Worm (Caenorhabditis elegans) whole organism, mixed stage, embryonic: ENCODE measurements around the gene H18N23.2.

Experiments used
- M03D4.4 ChIP-seq: sonication (generic microtip); optimal IDR thresholded peaks from 2 replicates; lab custom pipeline; 2017; ENCODE audit warnings: mild to moderate bottlenecking, missing genetic modification characterization, missing compliant biosample characterization
- blmp-1 ChIP-seq: fragments of 150-350 bp; optimal IDR thresholded peaks from 2 replicates; lab custom pipeline; 2014; ENCODE audit warnings: missing biosample characterization, missing genetic modification characterization
- ceh-39 ChIP-seq: fragments of 150-350 bp; optimal IDR thresholded peaks from 2 replicates; lab custom pipeline; 2014; ENCODE audit warnings: missing biosample characterization, missing genetic modification characterization
- ceh-43 ChIP-seq: fragments of 200-800 bp; sonication (Bioruptor generic); optimal IDR thresholded peaks from 2 replicates; lab custom pipeline; 2018; ENCODE audit warnings: mild to moderate bottlenecking, missing genetic modification characterization, moderate library complexity, missing compliant biosample characterization
- ceh-83 ChIP-seq: fragments of 200-800 bp; sonication (Bioruptor generic); optimal IDR thresholded peaks from 2 replicates; lab custom pipeline; 2018; ENCODE audit warnings: mild to moderate bottlenecking, missing genetic modification characterization, missing compliant biosample characterization
- cnd-1 ChIP-seq: fragments of 200-800 bp; sonication (Bioruptor generic); optimal IDR thresholded peaks from 2 replicates; lab custom pipeline; 2018; ENCODE audit warnings: mild to moderate bottlenecking, missing genetic modification characterization, missing compliant biosample characterization
- drap-1 ChIP-seq: fragments of 200-800 bp; sonication (Bioruptor generic); optimal IDR thresholded peaks from 3 replicates; lab custom pipeline; 2018; ENCODE audit warnings: mild to moderate bottlenecking, missing genetic modification characterization, missing compliant biosample characterization
- elt-1 ChIP-seq: sonication (generic microtip); optimal IDR thresholded peaks from 2 replicates; lab custom pipeline; 2017; ENCODE audit warnings: missing genetic modification characterization, mild to moderate bottlenecking, missing compliant biosample characterization, antibody characterized with exemption, moderate library complexity, borderline replicate concordance; ENCODE audit not compliant: insufficient read depth
- elt-3 ChIP-seq: fragments of 150-350 bp; optimal IDR thresholded peaks from 2 replicates; lab custom pipeline; 2014; ENCODE audit warnings: missing biosample characterization, missing genetic modification characterization
- flh-1 ChIP-seq: fragments of 200-800 bp; sonication (Bioruptor generic); optimal IDR thresholded peaks from 2 replicates; lab custom pipeline; 2018; ENCODE audit warnings: mild to moderate bottlenecking, missing genetic modification characterization, moderate library complexity, missing compliant biosample characterization
- ham-2 ChIP-seq: fragments of 200-800 bp; sonication (Bioruptor generic); optimal IDR thresholded peaks from 2 replicates; lab custom pipeline; 2018; ENCODE audit warnings: mild to moderate bottlenecking, missing genetic modification characterization, missing compliant biosample characterization
- hlh-1 ChIP-seq: fragments of 150-350 bp; optimal IDR thresholded peaks from 2 replicates; lab custom pipeline; 2014; ENCODE audit warnings: missing biosample characterization, missing genetic modification reagents, missing genetic modification characterization
- lin-13 ChIP-seq: fragments of 150-350 bp; optimal IDR thresholded peaks from 2 replicates; lab custom pipeline; 2014; ENCODE audit warnings: missing biosample characterization, missing genetic modification characterization
- lin-32 ChIP-seq: fragments of 200-800 bp; sonication (Bioruptor generic); optimal IDR thresholded peaks from 2 replicates; lab custom pipeline; 2018; ENCODE audit warnings: mild to moderate bottlenecking, missing genetic modification characterization, missing compliant biosample characterization
- mab-5 ChIP-seq: fragments of 150-350 bp; optimal IDR thresholded peaks from 2 replicates; lab custom pipeline; 2014; ENCODE audit warnings: missing biosample characterization, missing genetic modification characterization
- mep-1 ChIP-seq: fragments of 150-350 bp; optimal IDR thresholded peaks from 2 replicates; lab custom pipeline; 2017; ENCODE audit warnings: missing biosample characterization, missing genetic modification reagents, missing genetic modification characterization, inconsistent platforms
- mls-2 ChIP-seq: sonication (generic microtip); optimal IDR thresholded peaks from 2 replicates; lab custom pipeline; 2016; ENCODE audit warnings: mild to moderate bottlenecking, missing genetic modification characterization, moderate library complexity, missing compliant biosample characterization
- nhr-12 ChIP-seq: fragments of 150-350 bp; optimal IDR thresholded peaks from 2 replicates; lab custom pipeline; 2014; ENCODE audit warnings: missing biosample characterization, missing genetic modification characterization
- nhr-237 ChIP-seq: fragments of 150-350 bp; optimal IDR thresholded peaks from 2 replicates; lab custom pipeline; 2014; ENCODE audit warnings: missing biosample characterization, missing genetic modification characterization
- nhr-76 ChIP-seq: sonication (generic microtip); optimal IDR thresholded peaks from 2 replicates; lab custom pipeline; 2017; ENCODE audit warnings: missing biosample characterization, missing genetic modification characterization
- pha-4 ChIP-seq: fragments of 150-350 bp; optimal IDR thresholded peaks from 2 replicates; lab custom pipeline; 2018; ENCODE audit warnings: missing biosample characterization, missing genetic modification reagents, missing genetic modification characterization
- sem-2 ChIP-seq: fragments of 200-800 bp; sonication (Bioruptor generic); optimal IDR thresholded peaks from 2 replicates; lab custom pipeline; 2018; ENCODE audit warnings: mild to moderate bottlenecking, missing genetic modification characterization, missing compliant biosample characterization
- snpc-4 ChIP-seq: fragments of 150-350 bp; optimal IDR thresholded peaks from 2 replicates; lab custom pipeline; 2014; ENCODE audit warnings: missing biosample characterization, missing genetic modification characterization
- sptf-1 ChIP-seq: sonication (generic microtip); optimal IDR thresholded peaks from 2 replicates; lab custom pipeline; 2017; ENCODE audit warnings: mild to moderate bottlenecking, missing genetic modification characterization, moderate library complexity, missing compliant biosample characterization
- tbx-8 ChIP-seq: fragments of 200-800 bp; sonication (Bioruptor generic); optimal IDR thresholded peaks from 2 replicates; lab custom pipeline; 2018; ENCODE audit warnings: mild to moderate bottlenecking, missing genetic modification characterization, moderate library complexity, missing compliant biosample characterization
- unc-120 ChIP-seq: sonication (generic microtip); optimal IDR thresholded peaks from 2 replicates; lab custom pipeline; 2017; ENCODE audit warnings: missing genetic modification characterization, missing compliant biosample characterization; ENCODE audit not compliant: poor library complexity, severe bottlenecking
- unc-39 ChIP-seq: fragments of 150-350 bp; optimal IDR thresholded peaks from 2 replicates; lab custom pipeline; 2014; ENCODE audit warnings: missing biosample characterization, missing genetic modification characterization
- unc-62 ChIP-seq: fragments of 150-350 bp; optimal IDR thresholded peaks from 2 replicates; lab custom pipeline; 2014; ENCODE audit warnings: missing biosample characterization, missing genetic modification reagents, missing genetic modification characterization
- zip-8 ChIP-seq: fragments of 150-350 bp; optimal IDR thresholded peaks from 2 replicates; lab custom pipeline; 2014; ENCODE audit warnings: missing biosample characterization, missing genetic modification characterization
- ztf-11 ChIP-seq: fragments of 150-350 bp; optimal IDR thresholded peaks from 2 replicates; lab custom pipeline; 2014; ENCODE audit warnings: missing biosample characterization, missing genetic modification characterization

H18N23.2 gene

DNA sequence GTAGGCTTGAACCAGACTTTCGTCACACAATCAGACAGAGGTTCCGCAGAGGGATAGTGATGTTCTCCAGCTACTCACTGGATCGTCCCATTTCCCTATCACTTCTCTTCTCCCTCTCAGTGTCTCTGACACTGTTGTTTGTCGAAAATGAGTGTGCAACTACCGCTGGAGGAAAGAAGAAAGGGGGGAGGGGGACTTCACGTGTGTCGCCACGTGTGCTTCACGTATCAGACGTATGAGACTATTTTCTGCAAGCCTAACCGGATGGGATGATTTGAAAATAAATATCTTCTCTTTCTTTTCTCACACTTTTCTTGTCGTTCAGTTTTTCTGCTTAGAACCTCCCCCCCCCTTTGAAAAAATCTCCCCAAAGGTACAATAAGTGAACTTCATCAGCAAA, at the start of gene H18N23.2:
Gene H18N23.2, minus strand, starts transcription at position 82 of the 400 bp plus-strand sequence.
- TF ChIP-seq hlh-1 (tag; lab: Kevin White, UChicago) (peak; percentile 57), unc-62 (GFP tag; lab: Kevin White, UChicago) (peak; percentile 23), unc-120 (tag; lab: Kevin White, UChicago) (peak; percentile 81), nhr-76 (tag; lab: Kevin White, UChicago) (no peak)

- TF ChIP-seq blmp-1 (tag; lab: Kevin White, UChicago) = peak; percentile 16
- no peak for TF ChIP-seq tbx-8 (GFP tag; lab: Kevin White, UChicago)
Measured at ce11 chrX:17685959-17686358, 45.3 kb upstream of the H18N23.2 start.

ce11 chrX:17684767-17685166, 44.1 kb upstream of the H18N23.2 start, which contains the start of gene T23E7.6:
TSS of gene T23E7.6 (minus strand) at chrX:17684811.
- TF ChIP-seq elt-1 (tag; lab: Kevin White, UChicago) (peak; percentile 55), nhr-237 (tag; lab: Kevin White, UChicago) (no peak), zip-8 (tag; lab: Kevin White, UChicago) (no peak)

DNA sequence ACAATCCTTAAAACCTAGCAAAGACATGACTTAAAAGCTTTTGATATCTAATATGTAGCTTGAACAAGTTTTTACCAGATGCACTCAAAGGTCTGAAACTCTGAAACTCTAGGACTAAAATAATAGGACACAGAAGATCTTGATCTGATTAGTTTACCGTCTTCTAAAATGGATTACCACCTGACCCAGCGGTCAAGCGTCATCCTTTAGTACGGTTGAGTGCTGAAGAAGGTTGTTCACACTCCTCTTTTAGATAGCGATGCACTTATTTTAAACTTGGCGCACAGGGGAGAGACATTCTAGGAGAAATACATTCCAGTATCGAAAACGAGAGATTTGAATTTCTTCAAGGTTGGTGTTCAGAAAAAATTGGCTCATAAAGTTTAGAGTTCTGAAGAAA, 43.0 kb upstream of the H18N23.2 start:
- TF ChIP-seq sem-2 (GFP tag; lab: Kevin White, UChicago) = no peak
- TF ChIP-seq zip-8 (tag; lab: Kevin White, UChicago) = no peak
- TF ChIP-seq mep-1 (tag; lab: Kevin White, UChicago) = no peak
- no peak for TF ChIP-seq ceh-83 (GFP tag; lab: Kevin White, UChicago)
- TF ChIP-seq snpc-4 (tag; lab: Kevin White, UChicago) = no peak
- TF ChIP-seq unc-39 (tag; lab: Kevin White, UChicago) = no peak
- no peak for TF ChIP-seq nhr-12 (tag; lab: Kevin White, UChicago)
- TF ChIP-seq ztf-11 (tag; lab: Kevin White, UChicago) = no peak
- TF ChIP-seq mab-5 (tag; lab: Kevin White, UChicago) = no peak
- TF ChIP-seq sptf-1 = no peak
- no peak for TF ChIP-seq tbx-8 (GFP tag; lab: Kevin White, UChicago)
- TF ChIP-seq M03D4.4 (tag; lab: Kevin White, UChicago) = no peak
- TF ChIP-seq, all 35 proteins: peak for 0

- TF ChIP-seq cnd-1 (tag; lab: Kevin White, UChicago) = no peak
- TF ChIP-seq unc-120 (tag; lab: Kevin White, UChicago) = no peak
- TF ChIP-seq unc-62 (GFP tag; lab: Kevin White, UChicago) = no peak
- no peak for TF ChIP-seq mls-2
- TF ChIP-seq lin-32 (GFP tag; lab: Kevin White, UChicago) = no peak
- TF ChIP-seq M03D4.4 (tag; lab: Kevin White, UChicago) = no peak
- no peak for TF ChIP-seq drap-1 (GFP tag; lab: Kevin White, UChicago)
- TF ChIP-seq ceh-43 (GFP tag; lab: Kevin White, UChicago) = no peak
- TF ChIP-seq sem-2 (GFP tag; lab: Kevin White, UChicago) = no peak
- TF ChIP-seq elt-1 (tag; lab: Kevin White, UChicago) = no peak
- no peak for TF ChIP-seq hlh-1 (tag; lab: Kevin White, UChicago)
- TF ChIP-seq lin-13 (tag; lab: Kevin White, UChicago) = no peak
- no peak for TF ChIP-seq ztf-11 (tag; lab: Kevin White, UChicago)
Measured at ce11 chrX:17682280-17682679, 41.6 kb upstream of the H18N23.2 start.

DNA sequence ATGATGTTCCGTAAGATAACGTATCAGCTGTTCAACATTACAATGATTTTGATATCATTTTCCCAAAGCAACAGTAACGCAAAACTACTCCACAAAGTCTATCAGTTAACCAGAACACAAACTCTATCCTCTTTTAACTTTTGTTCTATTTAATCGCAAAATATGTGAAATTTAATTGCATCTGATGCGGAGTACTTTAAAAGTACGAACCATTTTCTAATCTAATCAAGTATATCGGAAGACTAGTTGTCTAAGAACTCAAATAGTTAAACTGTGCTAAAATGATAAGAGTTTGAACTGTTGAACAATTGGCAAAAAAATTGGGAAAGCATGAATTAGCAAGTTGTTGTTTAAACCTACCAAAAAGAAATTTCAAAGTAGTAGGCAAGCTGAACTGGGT, 40.9 kb upstream of the H18N23.2 start:
- no peak for TF ChIP-seq nhr-237 (tag; lab: Kevin White, UChicago)
- TF ChIP-seq lin-13 (tag; lab: Kevin White, UChicago) = no peak
- TF ChIP-seq lin-32 (GFP tag; lab: Kevin White, UChicago) = no peak
- no peak for TF ChIP-seq elt-3 (tag; lab: Kevin White, UChicago)
- TF ChIP-seq sptf-1 = no peak
- TF ChIP-seq flh-1 = no peak
- no peak for TF ChIP-seq elt-1 (tag; lab: Kevin White, UChicago)
- no peak for TF ChIP-seq nhr-76 (tag; lab: Kevin White, UChicago)
- TF ChIP-seq zip-8 (tag; lab: Kevin White, UChicago) = no peak
- no peak for TF ChIP-seq ceh-43 (GFP tag; lab: Kevin White, UChicago)
- no peak for TF ChIP-seq ham-2
- no peak for TF ChIP-seq blmp-1 (tag; lab: Kevin White, UChicago)
- TF ChIP-seq cnd-1 (tag; lab: Kevin White, UChicago) = no peak
- no peak for TF ChIP-seq tbx-8 (GFP tag; lab: Kevin White, UChicago)
- no peak for TF ChIP-seq mep-1 (tag; lab: Kevin White, UChicago)
- TF ChIP-seq snpc-4 (tag; lab: Kevin White, UChicago) = no peak
- no peak for TF ChIP-seq mls-2
- TF ChIP-seq ceh-39 (tag; lab: Kevin White, UChicago) = no peak
- TF ChIP-seq pha-4 = no peak
